Worm (Caenorhabditis elegans) whole organism, mixed stage, embryonic: ENCODE results near the gene dpy-31.

Experiments
- M03D4.4 ChIP-seq: sonication (generic microtip); optimal IDR thresholded peaks from 2 replicates; lab custom pipeline; 2017; ENCODE audit warnings: mild to moderate bottlenecking, missing genetic modification characterization, missing compliant biosample characterization
- bed-3 ChIP-seq: fragments of 200-800 bp; sonication (Bioruptor generic); optimal IDR thresholded peaks from 3 replicates; lab custom pipeline; 2018; ENCODE audit warnings: mild to moderate bottlenecking, missing genetic modification characterization, moderate library complexity, missing compliant biosample characterization
- blmp-1 ChIP-seq: fragments of 150-350 bp; optimal IDR thresholded peaks from 2 replicates; lab custom pipeline; 2014; ENCODE audit warnings: missing biosample characterization, missing genetic modification characterization
- ceh-39 ChIP-seq: fragments of 150-350 bp; optimal IDR thresholded peaks from 2 replicates; lab custom pipeline; 2014; ENCODE audit warnings: missing biosample characterization, missing genetic modification characterization
- ceh-43 ChIP-seq: fragments of 200-800 bp; sonication (Bioruptor generic); optimal IDR thresholded peaks from 2 replicates; lab custom pipeline; 2018; ENCODE audit warnings: mild to moderate bottlenecking, missing genetic modification characterization, moderate library complexity, missing compliant biosample characterization
- ces-1 ChIP-seq: fragments of 150-350 bp; optimal IDR thresholded peaks from 2 replicates; lab custom pipeline; 2014; ENCODE audit warnings: missing biosample characterization, missing genetic modification reagents, missing genetic modification characterization
- cnd-1 ChIP-seq: fragments of 200-800 bp; sonication (Bioruptor generic); optimal IDR thresholded peaks from 2 replicates; lab custom pipeline; 2018; ENCODE audit warnings: mild to moderate bottlenecking, missing genetic modification characterization, missing compliant biosample characterization
- drap-1 ChIP-seq: fragments of 200-800 bp; sonication (Bioruptor generic); optimal IDR thresholded peaks from 3 replicates; lab custom pipeline; 2018; ENCODE audit warnings: mild to moderate bottlenecking, missing genetic modification characterization, missing compliant biosample characterization
- elt-1 ChIP-seq: sonication (generic microtip); optimal IDR thresholded peaks from 2 replicates; lab custom pipeline; 2017; ENCODE audit warnings: missing genetic modification characterization, mild to moderate bottlenecking, missing compliant biosample characterization, antibody characterized with exemption, moderate library complexity, borderline replicate concordance; ENCODE audit not compliant: insufficient read depth
- elt-3 ChIP-seq: fragments of 150-350 bp; optimal IDR thresholded peaks from 2 replicates; lab custom pipeline; 2014; ENCODE audit warnings: missing biosample characterization, missing genetic modification characterization
- flh-1 ChIP-seq: fragments of 200-800 bp; sonication (Bioruptor generic); optimal IDR thresholded peaks from 2 replicates; lab custom pipeline; 2018; ENCODE audit warnings: mild to moderate bottlenecking, missing genetic modification characterization, moderate library complexity, missing compliant biosample characterization
- ham-2 ChIP-seq: fragments of 200-800 bp; sonication (Bioruptor generic); optimal IDR thresholded peaks from 2 replicates; lab custom pipeline; 2018; ENCODE audit warnings: mild to moderate bottlenecking, missing genetic modification characterization, missing compliant biosample characterization
- hlh-1 ChIP-seq: fragments of 150-350 bp; optimal IDR thresholded peaks from 2 replicates; lab custom pipeline; 2014; ENCODE audit warnings: missing biosample characterization, missing genetic modification reagents, missing genetic modification characterization
- lin-13 ChIP-seq: fragments of 150-350 bp; optimal IDR thresholded peaks from 2 replicates; lab custom pipeline; 2014; ENCODE audit warnings: missing biosample characterization, missing genetic modification characterization
- lin-32 ChIP-seq: fragments of 200-800 bp; sonication (Bioruptor generic); optimal IDR thresholded peaks from 2 replicates; lab custom pipeline; 2018; ENCODE audit warnings: mild to moderate bottlenecking, missing genetic modification characterization, missing compliant biosample characterization
- lsy-2 ChIP-seq: fragments of 150-350 bp; optimal IDR thresholded peaks from 2 replicates; lab custom pipeline; 2014; ENCODE audit warnings: missing biosample characterization, missing genetic modification characterization
- mab-5 ChIP-seq: fragments of 150-350 bp; optimal IDR thresholded peaks from 2 replicates; lab custom pipeline; 2014; ENCODE audit warnings: missing biosample characterization, missing genetic modification characterization
- mep-1 ChIP-seq: fragments of 150-350 bp; optimal IDR thresholded peaks from 2 replicates; lab custom pipeline; 2017; ENCODE audit warnings: missing biosample characterization, missing genetic modification reagents, missing genetic modification characterization, inconsistent platforms
- mls-2 ChIP-seq: sonication (generic microtip); optimal IDR thresholded peaks from 2 replicates; lab custom pipeline; 2016; ENCODE audit warnings: mild to moderate bottlenecking, missing genetic modification characterization, moderate library complexity, missing compliant biosample characterization
- nhr-12 ChIP-seq: fragments of 150-350 bp; optimal IDR thresholded peaks from 2 replicates; lab custom pipeline; 2014; ENCODE audit warnings: missing biosample characterization, missing genetic modification characterization
- nhr-2 ChIP-seq: fragments of 150-350 bp; optimal IDR thresholded peaks from 2 replicates; lab custom pipeline; 2014; ENCODE audit warnings: missing biosample characterization, missing genetic modification characterization
- nhr-237 ChIP-seq: fragments of 150-350 bp; optimal IDR thresholded peaks from 2 replicates; lab custom pipeline; 2014; ENCODE audit warnings: missing biosample characterization, missing genetic modification characterization
- pha-4 ChIP-seq: fragments of 150-350 bp; optimal IDR thresholded peaks from 2 replicates; lab custom pipeline; 2018; ENCODE audit warnings: missing biosample characterization, missing genetic modification reagents, missing genetic modification characterization
- snpc-4 ChIP-seq: fragments of 150-350 bp; optimal IDR thresholded peaks from 2 replicates; lab custom pipeline; 2014; ENCODE audit warnings: missing biosample characterization, missing genetic modification characterization
- tbx-8 ChIP-seq: fragments of 200-800 bp; sonication (Bioruptor generic); optimal IDR thresholded peaks from 2 replicates; lab custom pipeline; 2018; ENCODE audit warnings: mild to moderate bottlenecking, missing genetic modification characterization, moderate library complexity, missing compliant biosample characterization
- unc-120 ChIP-seq: sonication (generic microtip); optimal IDR thresholded peaks from 2 replicates; lab custom pipeline; 2017; ENCODE audit warnings: missing genetic modification characterization, missing compliant biosample characterization; ENCODE audit not compliant: poor library complexity, severe bottlenecking
- unc-39 ChIP-seq: fragments of 150-350 bp; optimal IDR thresholded peaks from 2 replicates; lab custom pipeline; 2014; ENCODE audit warnings: missing biosample characterization, missing genetic modification characterization
- unc-62 ChIP-seq: fragments of 150-350 bp; optimal IDR thresholded peaks from 2 replicates; lab custom pipeline; 2014; ENCODE audit warnings: missing biosample characterization, missing genetic modification reagents, missing genetic modification characterization
- zip-8 ChIP-seq: fragments of 150-350 bp; optimal IDR thresholded peaks from 2 replicates; lab custom pipeline; 2014; ENCODE audit warnings: missing biosample characterization, missing genetic modification characterization
- ztf-11 ChIP-seq: fragments of 150-350 bp; optimal IDR thresholded peaks from 2 replicates; lab custom pipeline; 2014; ENCODE audit warnings: missing biosample characterization, missing genetic modification characterization

dpy-31 gene

DNA sequence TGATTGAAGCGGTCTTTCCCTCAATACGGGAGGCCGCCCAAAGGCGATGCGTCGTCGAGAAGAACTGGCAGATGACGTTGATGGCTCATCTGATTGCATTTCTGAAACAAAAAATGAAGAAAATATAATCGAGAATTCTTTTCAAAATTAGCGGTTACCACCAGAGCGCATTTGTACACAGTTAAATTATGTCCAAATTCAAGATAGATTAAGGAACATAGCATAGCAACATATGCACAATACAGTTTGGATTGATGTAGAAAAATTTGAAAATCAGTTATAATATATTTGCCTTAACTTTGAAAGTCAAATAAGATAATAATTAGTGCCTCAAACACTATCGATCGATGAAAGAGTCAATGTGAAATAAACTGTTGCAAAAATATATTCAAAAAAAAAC, 27.7 kb downstream of the dpy-31 start, which contains the start of gene R151.8:
Gene R151.8 (minus strand): TSS at position 101 of the 400 bp plus-strand sequence.
- no peak for TF ChIP-seq elt-3 (tag; lab: Kevin White, UChicago)
- TF ChIP-seq lin-32 (GFP tag; lab: Kevin White, UChicago), result no peak
- TF ChIP-seq flh-1 (GFP tag; lab: Kevin White, UChicago), result no peak
- TF ChIP-seq cnd-1 (tag; lab: Kevin White, UChicago), result no peak
- TF ChIP-seq zip-8 (tag; lab: Kevin White, UChicago), result no peak
- TF ChIP-seq nhr-2 (tag; lab: Kevin White, UChicago), result no peak

DNA sequence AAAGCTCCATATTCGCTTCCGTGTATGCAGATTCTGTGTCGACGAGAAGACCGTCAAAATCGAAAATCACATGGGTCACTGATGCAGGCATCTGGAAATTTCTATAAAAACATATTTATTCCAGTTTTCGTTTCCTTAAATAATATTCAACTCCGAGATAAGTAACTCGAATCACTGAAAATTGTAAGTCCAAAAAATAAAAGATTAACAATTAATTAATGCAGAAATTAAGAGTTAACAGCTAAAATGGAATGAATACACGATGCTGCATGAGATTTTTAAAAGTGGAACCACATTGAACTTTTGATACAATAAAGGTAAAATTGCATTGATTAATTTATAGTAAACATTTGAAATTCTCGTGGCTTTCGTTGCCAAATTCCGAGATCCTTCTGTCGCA, 28.8 kb downstream of the dpy-31 start, which contains the start of gene R151.10:
Gene R151.10 (minus strand): TSS at position 101 of the 400 bp plus-strand sequence.
- TF ChIP-seq elt-1 (tag; lab: Kevin White, UChicago), result no peak
- TF ChIP-seq tbx-8 (GFP tag; lab: Kevin White, UChicago), result no peak
- no peak for TF ChIP-seq bed-3 (GFP tag; lab: Kevin White, UChicago)
- no peak for TF ChIP-seq snpc-4 (tag; lab: Kevin White, UChicago)
- no peak for TF ChIP-seq nhr-237
- TF ChIP-seq hlh-1 (tag; lab: Kevin White, UChicago), result no peak
- no peak for TF ChIP-seq drap-1 (GFP tag; lab: Kevin White, UChicago)
- no peak for TF ChIP-seq ceh-43 (GFP tag; lab: Kevin White, UChicago)
- no peak for TF ChIP-seq elt-3 (tag; lab: Kevin White, UChicago)

DNA sequence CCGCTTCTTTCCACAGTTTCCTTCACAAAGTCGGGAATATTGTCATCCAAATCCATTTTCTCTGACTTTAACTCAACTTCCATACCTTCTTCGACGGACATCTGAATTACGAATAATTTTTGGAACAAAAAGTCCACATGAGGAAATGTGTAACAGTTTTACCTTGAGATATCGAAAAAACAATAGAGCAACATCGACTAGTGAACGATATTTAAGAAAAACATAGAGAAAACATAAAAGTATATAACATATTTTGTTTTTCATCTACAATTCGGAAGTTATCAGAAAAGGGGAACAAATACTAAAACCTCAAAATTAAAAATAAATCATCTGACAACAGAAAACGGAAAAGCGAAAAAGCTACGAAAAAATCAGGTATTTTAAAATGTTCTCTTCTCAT, 30.8 kb downstream of the dpy-31 start, which contains the start of gene adr-2:
Gene adr-2 (minus strand): TSS at position 101 of the 400 bp plus-strand sequence.
- TF ChIP-seq blmp-1 (tag; lab: Kevin White, UChicago), result no peak
- no peak for TF ChIP-seq nhr-2 (tag; lab: Kevin White, UChicago)
- TF ChIP-seq drap-1 (GFP tag; lab: Kevin White, UChicago), result no peak
- TF ChIP-seq elt-1 (tag; lab: Kevin White, UChicago), result no peak
- TF ChIP-seq snpc-4 (tag; lab: Kevin White, UChicago), result no peak
- TF ChIP-seq zip-8 (tag; lab: Kevin White, UChicago), result no peak
- TF ChIP-seq M03D4.4 (tag; lab: Kevin White, UChicago), result no peak
- no peak for TF ChIP-seq lin-32 (GFP tag; lab: Kevin White, UChicago)
- no peak for TF ChIP-seq lin-13 (tag; lab: Kevin White, UChicago)
- TF ChIP-seq mep-1 (tag; lab: Kevin White, UChicago), result no peak
- no peak for TF ChIP-seq pha-4
- no peak for TF ChIP-seq ceh-43 (GFP tag; lab: Kevin White, UChicago)
- TF ChIP-seq unc-120 (tag; lab: Kevin White, UChicago), result no peak
- no peak for TF ChIP-seq bed-3 (GFP tag; lab: Kevin White, UChicago)
- TF ChIP-seq mls-2, result no peak
- TF ChIP-seq hlh-1 (tag; lab: Kevin White, UChicago), result no peak
- no peak for TF ChIP-seq unc-62 (GFP tag; lab: Kevin White, UChicago)
- no peak for TF ChIP-seq ztf-11

DNA sequence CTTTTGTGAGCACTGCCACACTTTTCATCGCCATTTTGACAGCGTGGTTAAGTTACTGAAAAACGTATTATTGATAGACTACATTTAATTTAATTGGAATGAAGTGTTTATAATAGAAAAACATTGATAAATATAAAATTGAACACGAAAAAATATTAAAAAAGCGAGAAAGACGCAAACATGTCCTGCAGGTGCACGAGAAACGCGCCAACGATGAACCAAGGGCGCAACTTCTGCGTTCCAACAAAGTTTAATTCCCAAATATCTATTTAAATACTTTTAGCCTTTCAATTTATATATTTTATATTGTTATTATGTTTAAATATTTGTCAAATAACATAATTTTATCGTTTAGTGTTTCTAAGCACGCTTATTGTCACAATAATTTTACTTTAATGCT, 32.1 kb downstream of the dpy-31 start, which contains the start of gene ndus-8:
Gene ndus-8 (minus strand): TSS at position 55 of the 400 bp plus-strand sequence.
- TF ChIP-seq lin-13 (tag; lab: Kevin White, UChicago) (peak; percentile 56), lsy-2 (peak; percentile 64), mep-1 (tag; lab: Kevin White, UChicago) (peak; percentile 48), ceh-39 (tag; lab: Kevin White, UChicago) (no peak), bed-3 (GFP tag; lab: Kevin White, UChicago) (no peak), mab-5 (tag; lab: Kevin White, UChicago) (no peak)

DNA sequence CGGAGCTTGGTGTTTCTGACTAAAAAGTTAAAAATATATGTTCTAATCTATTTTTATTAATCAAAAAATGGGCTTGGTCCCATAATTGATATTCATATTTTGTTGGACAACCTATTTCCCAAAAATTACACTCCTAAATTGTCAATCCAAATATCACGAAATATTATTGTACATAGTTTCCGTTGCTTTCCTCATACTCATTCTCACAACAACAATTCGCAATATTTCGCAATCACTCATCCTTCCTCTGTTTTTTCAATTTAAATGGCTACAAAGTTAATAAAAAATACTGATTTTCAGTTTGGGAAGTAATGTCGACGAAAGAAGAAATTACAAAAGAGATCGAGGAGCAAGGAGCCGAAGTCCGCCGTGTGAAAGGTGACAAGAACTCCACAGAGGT, 36.7 kb downstream of the dpy-31 start, which contains the start of gene pars-1:
Gene pars-1 (plus strand): TSS at position 301 of the 400 bp plus-strand sequence.
- TF ChIP-seq mab-5 (tag; lab: Kevin White, UChicago), result no peak
- no peak for TF ChIP-seq mls-2
- no peak for TF ChIP-seq hlh-1 (tag; lab: Kevin White, UChicago)

DNA sequence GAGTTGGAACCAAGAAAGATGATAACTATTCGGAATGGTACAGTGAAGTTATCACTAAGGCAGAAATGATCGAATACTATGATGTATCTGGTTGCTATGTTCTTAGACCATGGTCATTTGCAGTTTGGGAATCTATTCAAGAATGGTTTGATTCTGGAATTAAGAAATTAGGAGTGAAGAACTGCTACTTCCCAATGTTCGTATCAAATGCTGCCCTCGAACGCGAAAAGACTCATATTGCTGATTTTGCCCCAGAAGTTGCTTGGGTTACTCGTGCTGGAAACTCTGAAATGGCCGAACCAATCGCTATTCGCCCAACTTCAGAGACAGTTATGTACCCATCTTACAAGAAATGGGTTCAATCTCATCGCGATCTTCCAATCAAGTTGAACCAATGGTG, 37.4 kb downstream of the dpy-31 start:
- TF ChIP-seq ceh-39 (tag; lab: Kevin White, UChicago) (no peak), unc-39 (no peak), M03D4.4 (tag; lab: Kevin White, UChicago) (no peak), tbx-8 (GFP tag; lab: Kevin White, UChicago) (no peak), ces-1 (GFP tag; lab: Kevin White, UChicago) (no peak), snpc-4 (tag; lab: Kevin White, UChicago) (no peak), elt-1 (tag; lab: Kevin White, UChicago) (no peak), ham-2 (GFP tag; lab: Kevin White, UChicago) (no peak), lin-13 (tag; lab: Kevin White, UChicago) (no peak), bed-3 (GFP tag; lab: Kevin White, UChicago) (no peak), unc-62 (GFP tag; lab: Kevin White, UChicago) (no peak), nhr-12 (tag; lab: Kevin White, UChicago) (no peak), pha-4 (no peak), mls-2 (no peak), drap-1 (GFP tag; lab: Kevin White, UChicago) (no peak)
- TF ChIP-seq, all 35 proteins: peak for 0
